Fruit fly (Drosophila melanogaster) whole organism, embryonic: ENCODE data around the gene CG9114.

Experiments
- Abd-B ChIP-seq: fragments of 200-800 bp; sonication (Bioruptor generic); optimal IDR thresholded peaks from 2 replicates; lab custom pipeline; 2018; ENCODE audit warnings: missing biosample characterization, mild to moderate bottlenecking, missing genetic modification characterization, moderate library complexity
- Ada2b ChIP-seq: fragments of 200-800 bp; sonication (Bioruptor generic); IDR thresholded peaks from 2 replicates; pipeline ENCODE4 v1.3.6; 2022; ENCODE audit warnings: missing biosample characterization, missing genetic modification characterization
- Blimp-1 ChIP-seq: fragments of 200-800 bp; sonication (Bioruptor generic); optimal IDR thresholded peaks from 3 replicates; lab custom pipeline; 2018; ENCODE audit warnings: missing biosample characterization, missing genetic modification characterization, mild to moderate bottlenecking, moderate library complexity, missing genetic modification reagents
- CG11504 ChIP-seq: fragments of 200-800 bp; sonication (Bioruptor generic); optimal IDR thresholded peaks from 3 replicates; lab custom pipeline; 2019; ENCODE audit warnings: missing biosample characterization, mild to moderate bottlenecking, missing genetic modification characterization, moderate library complexity
- CG11695 ChIP-seq: fragments of 200-800 bp; sonication (Bioruptor generic); IDR thresholded peaks from 3 replicates; pipeline ENCODE4 v1.3.6; 2022; ENCODE audit warnings: missing biosample characterization, missing genetic modification characterization
- CG12391 ChIP-seq: fragments of 200-800 bp; sonication (Bioruptor generic); optimal IDR thresholded peaks from 3 replicates; lab custom pipeline; 2018; ENCODE audit warnings: missing biosample characterization, mild to moderate bottlenecking, missing genetic modification characterization, moderate library complexity
- CG13424 ChIP-seq: fragments of 200-800 bp; sonication (Bioruptor generic); optimal IDR thresholded peaks from 2 replicates; lab custom pipeline; 2019; ENCODE audit warnings: missing biosample characterization, mild to moderate bottlenecking, missing genetic modification characterization, moderate library complexity
- CG15269 ChIP-seq: fragments of 200-800 bp; sonication (Bioruptor generic); optimal IDR thresholded peaks from 2 replicates; lab custom pipeline; 2018; ENCODE audit warnings: missing biosample characterization, mild to moderate bottlenecking, missing genetic modification characterization, moderate library complexity
- CG17359 ChIP-seq: fragments of 200-800 bp; sonication (Bioruptor generic); optimal IDR thresholded peaks from 3 replicates; lab custom pipeline; 2018; ENCODE audit warnings: missing biosample characterization, mild to moderate bottlenecking, missing genetic modification characterization, moderate library complexity
- CG17385 ChIP-seq: fragments of 200-800 bp; sonication (Bioruptor generic); optimal IDR thresholded peaks from 3 replicates; lab custom pipeline; 2018; ENCODE audit warnings: missing biosample characterization, mild to moderate bottlenecking, missing genetic modification characterization
- CG18599 ChIP-seq: fragments of 200-800 bp; sonication (Bioruptor generic); optimal IDR thresholded peaks from 3 replicates; lab custom pipeline; 2017; ENCODE audit warnings: missing biosample characterization, missing genetic modification characterization, mild to moderate bottlenecking, moderate library complexity, missing genetic modification reagents
- CG2678 ChIP-seq: fragments of 200-800 bp; sonication (Bioruptor generic); optimal IDR thresholded peaks from 3 replicates; lab custom pipeline; 2019; ENCODE audit warnings: missing biosample characterization, mild to moderate bottlenecking, missing genetic modification characterization, moderate library complexity
- CG2712 ChIP-seq: fragments of 200-800 bp; optimal IDR thresholded peaks from 3 replicates; lab custom pipeline; 2019; ENCODE audit warnings: missing biosample characterization, mild to moderate bottlenecking, missing genetic modification characterization, moderate library complexity
- CG31441 ChIP-seq: fragments of 200-800 bp; sonication (Bioruptor generic); IDR thresholded peaks from 2 replicates; pipeline ENCODE4 v1.3.6; 2022; ENCODE audit warnings: missing biosample characterization, missing genetic modification characterization
- CG5245 ChIP-seq: fragments of 200-800 bp; sonication (Bioruptor generic); optimal IDR thresholded peaks from 3 replicates; lab custom pipeline; 2016; ENCODE audit warnings: missing biosample characterization, missing genetic modification characterization
- CG6689 ChIP-seq: fragments of 200-800 bp; sonication (Bioruptor generic); IDR thresholded peaks from 2 replicates; pipeline ENCODE4 v1.3.6; 2022; ENCODE audit warnings: missing biosample characterization, missing genetic modification characterization
- CG7839 ChIP-seq: fragments of 200-800 bp; sonication (Bioruptor generic); optimal IDR thresholded peaks from 3 replicates; lab custom pipeline; 2018; ENCODE audit warnings: missing biosample characterization, mild to moderate bottlenecking, missing genetic modification characterization, moderate library complexity
- CG7963 ChIP-seq: fragments of 200-800 bp; sonication (Bioruptor generic); IDR thresholded peaks from 3 replicates; pipeline ENCODE4 v1.3.6; 2022; ENCODE audit warnings: missing biosample characterization, missing genetic modification characterization; ENCODE audit not compliant: partially characterized antibody
- CG8388 ChIP-seq: fragments of 200-800 bp; sonication (Bioruptor generic); optimal IDR thresholded peaks from 2 replicates; lab custom pipeline; 2019; ENCODE audit warnings: missing biosample characterization, mild to moderate bottlenecking, missing genetic modification characterization, moderate library complexity
- CkIIα-i1 ChIP-seq: fragments of 200-800 bp; sonication (Bioruptor generic); IDR thresholded peaks from 2 replicates; pipeline ENCODE4 v1.3.6; 2022; ENCODE audit warnings: missing biosample characterization, missing genetic modification characterization
- D ChIP-seq, 2 experiments: fragments of 200-800 bp in 1 of 2; fragments of >200 bp in 1 of 2; sonication (Bioruptor generic) in 1 of 2; optimal IDR thresholded peaks; 2 replicates in 1 of 2; 3 replicates in 1 of 2; lab custom pipeline; 2017; ENCODE audit warnings: mild to moderate bottlenecking in 1 of 2, missing biosample characterization in 1 of 2, missing genetic modification characterization in 1 of 2, missing genetic modification reagents in 1 of 2
- Fer3 ChIP-seq: fragments of 200-800 bp; sonication (Bioruptor generic); optimal IDR thresholded peaks from 2 replicates; lab custom pipeline; 2018; ENCODE audit warnings: missing biosample characterization, mild to moderate bottlenecking, missing genetic modification characterization, moderate library complexity
- HLH3B ChIP-seq: fragments of 200-800 bp; sonication (Bioruptor generic); IDR thresholded peaks from 2 replicates; pipeline ENCODE4 v1.3.6; 2022; ENCODE audit warnings: missing biosample characterization, missing genetic modification characterization
- Hr51 ChIP-seq, 2 experiments: fragments of 200-800 bp; sonication (Bioruptor generic); optimal IDR thresholded peaks; 2 replicates in 1 of 2; 3 replicates in 1 of 2; lab custom pipeline; 2016 to 2018; ENCODE audit warnings: missing biosample characterization in 2 of 2, missing genetic modification characterization in 2 of 2, mild to moderate bottlenecking in 1 of 2, moderate library complexity in 1 of 2
- PHDP ChIP-seq: fragments of 200-800 bp; sonication (Bioruptor generic); optimal IDR thresholded peaks from 3 replicates; lab custom pipeline; 2018; ENCODE audit warnings: missing biosample characterization, mild to moderate bottlenecking, missing genetic modification characterization, moderate library complexity
- Ptx1 ChIP-seq: fragments of 200-800 bp; sonication (Bioruptor generic); IDR thresholded peaks from 2 replicates; pipeline ENCODE4 v1.3.6; 2022; ENCODE audit warnings: missing biosample characterization, missing genetic modification characterization
- Vsx1 ChIP-seq: fragments of 200-800 bp; sonication (Bioruptor generic); optimal IDR thresholded peaks from 2 replicates; lab custom pipeline; 2017; ENCODE audit warnings: missing biosample characterization, mild to moderate bottlenecking, missing genetic modification characterization, missing genetic modification reagents
- Xrp1 ChIP-seq: fragments of 200-800 bp; sonication (Bioruptor generic); IDR thresholded peaks from 2 replicates; pipeline ENCODE4 v1.3.6; 2022; ENCODE audit warnings: missing biosample characterization, missing genetic modification characterization
- dmrt99B ChIP-seq: fragments of 200-800 bp; sonication (Bioruptor generic); optimal IDR thresholded peaks from 2 replicates; lab custom pipeline; 2018; ENCODE audit warnings: missing biosample characterization, mild to moderate bottlenecking, missing genetic modification characterization, moderate library complexity
- dpn ChIP-seq, 2 experiments: fragments of 200-800 bp; sonication (Bioruptor generic); optimal IDR thresholded peaks; 3 replicates each; lab custom pipeline; 2016; ENCODE audit warnings: missing biosample characterization in 2 of 2, missing genetic modification characterization in 2 of 2
- dysf ChIP-seq: fragments of 200-800 bp; sonication (Bioruptor generic); IDR thresholded peaks from 3 replicates; pipeline ENCODE4 v1.3.6; 2022; ENCODE audit warnings: missing biosample characterization, missing genetic modification characterization
- gem ChIP-seq: fragments of 200-800 bp; sonication (Bioruptor generic); optimal IDR thresholded peaks from 2 replicates; lab custom pipeline; 2019; ENCODE audit warnings: missing biosample characterization, mild to moderate bottlenecking, missing genetic modification characterization, moderate library complexity
- grau ChIP-seq: fragments of 200-800 bp; optimal IDR thresholded peaks from 3 replicates; lab custom pipeline; 2019; ENCODE audit warnings: missing biosample characterization, mild to moderate bottlenecking, missing genetic modification characterization, moderate library complexity
- inv ChIP-seq: fragments of 200-800 bp; sonication (Bioruptor generic); IDR thresholded peaks from 2 replicates; pipeline ENCODE4 v1.3.6; 2022; ENCODE audit warnings: missing biosample characterization, missing genetic modification characterization; ENCODE audit not compliant: partially characterized antibody
- lab ChIP-seq: fragments of 200-800 bp; sonication (Bioruptor generic); optimal IDR thresholded peaks from 3 replicates; lab custom pipeline; 2017; ENCODE audit warnings: missing biosample characterization, missing genetic modification characterization, mild to moderate bottlenecking, moderate library complexity, missing genetic modification reagents
- lmd ChIP-seq: fragments of 200-800 bp; sonication (Bioruptor generic); IDR thresholded peaks from 2 replicates; pipeline ENCODE4 v1.3.6; 2022; ENCODE audit warnings: missing biosample characterization, missing genetic modification characterization
- nmo ChIP-seq: fragments of 200-800 bp; sonication (Bioruptor generic); optimal IDR thresholded peaks from 2 replicates; lab custom pipeline; 2018; ENCODE audit warnings: missing biosample characterization, mild to moderate bottlenecking, missing genetic modification characterization, moderate library complexity
- org-1 ChIP-seq: fragments of 200-800 bp; sonication (Bioruptor generic); optimal IDR thresholded peaks from 2 replicates; lab custom pipeline; 2017; ENCODE audit warnings: missing biosample characterization, missing genetic modification characterization
- peb ChIP-seq: fragments of 200-800 bp; sonication (Bioruptor generic); IDR thresholded peaks from 2 replicates; pipeline ENCODE4 v1.3.6; 2022; ENCODE audit warnings: missing biosample characterization, missing genetic modification characterization
- phol ChIP-seq: fragments of 200-800 bp; sonication (Bioruptor generic); optimal IDR thresholded peaks from 3 replicates; lab custom pipeline; 2018; ENCODE audit warnings: missing biosample characterization, mild to moderate bottlenecking, missing genetic modification characterization, moderate library complexity
- repo ChIP-seq: fragments of 200-800 bp; sonication (Bioruptor generic); optimal IDR thresholded peaks from 2 replicates; lab custom pipeline; 2016; ENCODE audit warnings: missing biosample characterization, missing genetic modification characterization
- stc ChIP-seq: fragments of 200-800 bp; sonication (Bioruptor generic); IDR thresholded peaks from 2 replicates; pipeline ENCODE4 v1.3.6; 2022; ENCODE audit warnings: missing biosample characterization, missing genetic modification characterization
- tap ChIP-seq: fragments of 200-800 bp; optimal IDR thresholded peaks from 3 replicates; lab custom pipeline; 2019; ENCODE audit warnings: missing biosample characterization, mild to moderate bottlenecking, missing genetic modification characterization, moderate library complexity
- trem ChIP-seq: fragments of 200-800 bp; optimal IDR thresholded peaks from 3 replicates; lab custom pipeline; 2019; ENCODE audit warnings: missing biosample characterization, mild to moderate bottlenecking, missing genetic modification characterization, moderate library complexity
- unpg ChIP-seq: fragments of 200-800 bp; sonication (Bioruptor generic); optimal IDR thresholded peaks from 3 replicates; lab custom pipeline; 2018; ENCODE audit warnings: missing biosample characterization, mild to moderate bottlenecking, missing genetic modification characterization, moderate library complexity

Gene CG9114

DNA sequence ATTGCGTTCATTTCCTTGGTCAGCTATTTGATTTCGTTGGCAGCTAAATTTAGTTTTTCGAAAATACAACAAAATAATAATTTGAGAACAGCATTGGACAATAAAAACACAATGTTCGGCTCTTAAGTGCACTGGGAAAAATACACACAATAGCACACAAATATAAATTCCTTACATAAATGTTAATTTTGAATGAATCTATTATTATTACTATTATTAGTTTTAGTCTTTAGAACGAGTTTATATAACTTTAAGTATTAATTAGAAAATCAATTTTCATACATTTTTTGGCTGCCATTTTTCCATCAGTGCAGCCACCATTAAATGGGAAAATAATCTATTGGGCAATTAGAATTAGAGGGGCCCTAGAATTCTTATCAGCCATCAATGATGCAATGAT lies 23.0 kb downstream of the CG9114 start (continued):
- TF ChIP-seq CG31441 (peak; percentile 36), CG17359 (tag; lab: Kevin White, UChicago) (peak; percentile 20), CG2678 (tag; lab: Kevin White, UChicago) (peak; percentile 53), CG15269 (tag; lab: Kevin White, UChicago) (peak; percentile 48), Fer3 (tag; lab: Kevin White, UChicago) (peak; percentile 8), Hr51 (GFP tag; optimal IDR thresholded peaks at IDR 0.05; lab: Kevin White, UChicago) (peak in 1 of 2 experiments; percentile 68), org-1 (GFP tag; lab: Kevin White, UChicago) (no peak), gem (peak; percentile 55), trem (tag; lab: Kevin White, UChicago) (no peak), dmrt99B (tag; lab: Kevin White, UChicago) (peak; percentile 53), repo (GFP tag; lab: Kevin White, UChicago) (no peak), inv (no peak), CG18599 (GFP tag; lab: Kevin White, UChicago) (no peak), Ada2b (GFP tag; lab: Robert Waterston, UW) (peak; percentile 42; the same call in 1 of the 2 replicates), phol (tag; lab: Kevin White, UChicago) (peak; percentile 6), CG17385 (GFP tag; lab: Kevin White, UChicago) (peak; percentile 11), nmo (GFP tag; lab: Kevin White, UChicago) (peak; percentile 2), CG13424 (tag; lab: Kevin White, UChicago) (peak; percentile 36), CG11504 (tag; lab: Kevin White, UChicago) (peak; percentile 52), dysf (GFP tag; lab: Robert Waterston, UW) (peak; percentile 42; the same call in 2 of the 3 replicates), dpn (GFP tag; optimal IDR thresholded peaks at IDR 0.05; lab: Kevin White, UChicago) (peak in 1 of 2 experiments; percentile 6), Ptx1 (GFP tag; lab: Robert Waterston, UW) (peak; percentile 43; the same call in 1 of the 2 replicates), D (optimal IDR thresholded peaks at IDR 0.05; lab: Kevin White, UChicago) (no peak), D (GFP tag; optimal IDR thresholded peaks at IDR 0.05; lab: Kevin White, UChicago) (no peak), Xrp1 (GFP tag; lab: Robert Waterston, UW) (peak; percentile 32; the same call in 1 of the 2 replicates), CG12391 (tag; lab: Kevin White, UChicago) (peak; percentile 11), CG6689 (0 out of 2 replicates have a peak, but pooled peaks have one; percentile 13), CkIIα-i1 (GFP tag; lab: Robert Waterston, UW) (no peak), CG7839 (tag; lab: Kevin White, UChicago) (peak; percentile 40), CG7963 (GFP tag; lab: Robert Waterston, UW) (no peak), grau (tag; lab: Kevin White, UChicago) (peak; percentile 39), lmd (GFP tag; lab: Robert Waterston, UW) (peak; percentile 9; the same call in 1 of the 2 replicates), PHDP (peak; percentile 31), tap (tag; lab: Kevin White, UChicago) (peak; percentile 30), Abd-B (GFP tag; lab: Kevin White, UChicago) (peak; percentile 53), peb (no peak), Vsx1 (GFP tag; lab: Kevin White, UChicago) (no peak), HLH3B (GFP tag; lab: Robert Waterston, UW) (0 out of 2 replicates have a peak, but pooled peaks have one; percentile 23), unpg (GFP tag; lab: Kevin White, UChicago) (peak; percentile 32), CG11695 (GFP tag; lab: Robert Waterston, UW) (peak; percentile 46; the same call in 1 of the 3 replicates), Blimp-1 (peak; percentile 24), stc (peak; percentile 34; the same call in 1 of the 2 replicates), CG8388 (GFP tag; lab: Kevin White, UChicago) (peak; percentile 3), CG5245 (GFP tag; lab: Kevin White, UChicago) (no peak), lab (peak; percentile 3), CG2712 (tag; lab: Kevin White, UChicago) (peak; percentile 29)
